Worm (Caenorhabditis elegans) whole organism, L4 larva: ENCODE data around the gene F42H10.2.

Experiments used
- aly-2 ChIP-seq: sonication (generic microtip); optimal IDR thresholded peaks from 2 replicates; lab custom pipeline; 2018; ENCODE audit warnings: missing biosample characterization, missing genetic modification characterization
- daf-12 ChIP-seq: fragments of 150-350 bp; optimal IDR thresholded peaks from 2 replicates; lab custom pipeline; 2014; ENCODE audit warnings: missing biosample characterization, missing genetic modification reagents, missing genetic modification characterization
- daf-16 ChIP-seq, 3 experiments: sonication (generic microtip); optimal IDR thresholded peaks; 2 replicates each; lab custom pipeline; 2016 to 2017; ENCODE audit warnings: missing genetic modification characterization in 3 of 3, missing genetic modification reagents in 3 of 3, mild to moderate bottlenecking in 2 of 3, missing compliant biosample characterization in 2 of 3, missing biosample characterization in 1 of 3, moderate library complexity in 1 of 3
- daf-19 ChIP-seq: fragments of 200-800 bp; sonication (Bioruptor generic); conservative IDR thresholded peaks from 2 replicates; pipeline ENCODE4 v1.3.6; 2022; ENCODE audit warnings: missing genetic modification characterization, missing compliant biosample characterization
- fos-1 ChIP-seq: fragments of 150-350 bp; optimal IDR thresholded peaks from 2 replicates; lab custom pipeline; 2014; ENCODE audit warnings: missing biosample characterization, missing genetic modification characterization
- lim-7 ChIP-seq: fragments of 200-800 bp; sonication (Bioruptor generic); IDR thresholded peaks from 2 replicates; pipeline ENCODE4 v1.3.6; 2022; ENCODE audit warnings: missing genetic modification characterization, missing compliant biosample characterization
- lir-3 ChIP-seq: sonication (generic microtip); optimal IDR thresholded peaks from 2 replicates; lab custom pipeline; 2016; ENCODE audit warnings: mild to moderate bottlenecking, missing genetic modification characterization, missing compliant biosample characterization
- madf-5 ChIP-seq, 2 experiments: fragments of 200-800 bp; sonication (Bioruptor generic); IDR thresholded peaks; 2 replicates each; pipeline ENCODE4 v1.3.6; 2022; ENCODE audit warnings: missing compliant biosample characterization in 2 of 2, missing genetic modification characterization in 2 of 2
- mep-1 ChIP-seq: fragments of 150-350 bp; sonication (generic microtip); optimal IDR thresholded peaks from 3 replicates; lab custom pipeline; 2014; ENCODE audit warnings: missing biosample characterization, missing genetic modification characterization
- nhr-111 ChIP-seq: fragments of 200-800 bp; sonication (Bioruptor generic); optimal IDR thresholded peaks from 2 replicates; lab custom pipeline; 2018; ENCODE audit warnings: mild to moderate bottlenecking, missing genetic modification characterization, missing compliant biosample characterization
- nhr-237 ChIP-seq: sonication (generic microtip); optimal IDR thresholded peaks from 2 replicates; lab custom pipeline; 2017; ENCODE audit warnings: missing biosample characterization, missing genetic modification characterization
- pha-4 ChIP-seq, 2 experiments: fragments of 150-350 bp in 1 of 2; fragments of 200-800 bp in 1 of 2; sonication (Bioruptor generic) in 1 of 2; IDR thresholded peaks in 1 of 2; optimal IDR thresholded peaks in 1 of 2; 2 replicates each; pipeline versions ENCODE4 v1.3.6 to Lab custom; 2014 to 2022; ENCODE audit warnings: missing genetic modification characterization in 2 of 2, missing genetic modification reagents in 2 of 2, missing biosample characterization in 1 of 2, missing compliant biosample characterization in 1 of 2
- zfp-3 ChIP-seq: fragments of 200-800 bp; sonication (Bioruptor generic); conservative IDR thresholded peaks from 2 replicates; pipeline ENCODE4 v1.3.6; 2022; ENCODE audit warnings: missing genetic modification reagents, missing genetic modification characterization, missing compliant biosample characterization

- TF ChIP-seq madf-5 (GFP tag; IDR thresholded peaks at IDR 0.05; lab: Robert Waterston, UW) (no peak), lir-3 (tag; lab: Kevin White, UChicago) (no peak), nhr-237 (tag; lab: Kevin White, UChicago) (no peak), aly-2 (tag; lab: Kevin White, UChicago) (no peak), daf-19 (no peak), fos-1 (tag; lab: Kevin White, UChicago) (no peak), nhr-111 (GFP tag; lab: Kevin White, UChicago) (no peak), zfp-3 (no peak), daf-16 (GFP tag; optimal IDR thresholded peaks at IDR 0.05; lab: Kevin White, UChicago) (no peak), daf-16 (tag; optimal IDR thresholded peaks at IDR 0.05; lab: Kevin White, UChicago) (no peak), mep-1 (no peak), daf-12 (tag; lab: Kevin White, UChicago) (no peak), pha-4 (GFP tag; IDR thresholded peaks at IDR 0.05; lab: Robert Waterston, UW) (no peak), pha-4 (tag; optimal IDR thresholded peaks at IDR 0.05; lab: Kevin White, UChicago) (no peak), lim-7 (GFP tag; lab: Robert Waterston, UW) (no peak)
Observed at ce11 chrIII:8491945-8492344, 1.5 kb downstream of the F42H10.2 start.
